Fruit fly (Drosophila melanogaster) whole organism, embryonic: ENCODE measurements around the gene mRpL4.

Source experiments
- Ada2b ChIP-seq: fragments of 200-800 bp; sonication (Bioruptor generic); IDR thresholded peaks from 2 replicates; pipeline ENCODE4 v1.3.6; 2022; ENCODE audit warnings: missing biosample characterization, missing genetic modification characterization
- BEAF-32 ChIP-seq: fragments of 200-800 bp; sonication (Bioruptor generic); optimal IDR thresholded peaks from 3 replicates; lab custom pipeline; 2017; ENCODE audit warnings: missing biosample characterization, missing genetic modification characterization, mild to moderate bottlenecking, moderate library complexity, missing genetic modification reagents
- CG10654 ChIP-seq: fragments of 200-800 bp; sonication (Bioruptor generic); optimal IDR thresholded peaks from 2 replicates; lab custom pipeline; 2016; ENCODE audit warnings: missing biosample characterization, missing genetic modification characterization
- CG12155 ChIP-seq: fragments of 200-800 bp; sonication (Bioruptor generic); optimal IDR thresholded peaks from 3 replicates; lab custom pipeline; 2016; ENCODE audit warnings: missing biosample characterization, missing genetic modification characterization
- CG13894 ChIP-seq: fragments of 200-800 bp; sonication (Bioruptor generic); optimal IDR thresholded peaks from 3 replicates; lab custom pipeline; 2018; ENCODE audit warnings: missing biosample characterization, mild to moderate bottlenecking, missing genetic modification characterization, moderate library complexity
- CG15073 ChIP-seq: fragments of 200-800 bp; sonication (Bioruptor generic); optimal IDR thresholded peaks from 2 replicates; lab custom pipeline; 2016; ENCODE audit warnings: missing biosample characterization, missing genetic modification characterization
- CG16813 ChIP-seq: fragments of 200-800 bp; sonication (Bioruptor generic); IDR thresholded peaks from 3 replicates; pipeline ENCODE4 v1.3.6; 2022; ENCODE audit warnings: missing biosample characterization, missing genetic modification characterization; ENCODE audit not compliant: partially characterized antibody
- CG17361 ChIP-seq: fragments of 200-800 bp; sonication (Bioruptor generic); IDR thresholded peaks from 3 replicates; pipeline ENCODE4 v1.3.6; 2022; ENCODE audit warnings: missing biosample characterization, missing genetic modification characterization
- CG18619 ChIP-seq: fragments of 200-800 bp; sonication (Bioruptor generic); optimal IDR thresholded peaks from 3 replicates; lab custom pipeline; 2017; ENCODE audit warnings: missing biosample characterization, mild to moderate bottlenecking, missing genetic modification characterization
- CG2116 ChIP-seq: fragments of 200-800 bp; sonication (Bioruptor generic); optimal IDR thresholded peaks from 3 replicates; lab custom pipeline; 2018; ENCODE audit warnings: missing biosample characterization, mild to moderate bottlenecking, missing genetic modification characterization
- CG2120 ChIP-seq: fragments of 200-800 bp; sonication (Bioruptor generic); optimal IDR thresholded peaks from 3 replicates; lab custom pipeline; 2016; ENCODE audit warnings: missing biosample characterization, missing genetic modification characterization
- CG2678 ChIP-seq: fragments of 200-800 bp; sonication (Bioruptor generic); optimal IDR thresholded peaks from 3 replicates; lab custom pipeline; 2019; ENCODE audit warnings: missing biosample characterization, mild to moderate bottlenecking, missing genetic modification characterization, moderate library complexity
- CG2712 ChIP-seq: fragments of 200-800 bp; optimal IDR thresholded peaks from 3 replicates; lab custom pipeline; 2019; ENCODE audit warnings: missing biosample characterization, mild to moderate bottlenecking, missing genetic modification characterization, moderate library complexity
- CG34376 ChIP-seq: fragments of 200-800 bp; sonication (Bioruptor generic); optimal IDR thresholded peaks from 2 replicates; lab custom pipeline; 2018; ENCODE audit warnings: missing biosample characterization, mild to moderate bottlenecking, missing genetic modification characterization
- CG5245 ChIP-seq: fragments of 200-800 bp; sonication (Bioruptor generic); optimal IDR thresholded peaks from 3 replicates; lab custom pipeline; 2016; ENCODE audit warnings: missing biosample characterization, missing genetic modification characterization
- CG8924 ChIP-seq: fragments of 200-800 bp; optimal IDR thresholded peaks from 3 replicates; lab custom pipeline; 2019; ENCODE audit warnings: missing biosample characterization, mild to moderate bottlenecking, missing genetic modification characterization, moderate library complexity
- CG9727 ChIP-seq: fragments of 200-800 bp; sonication (Bioruptor generic); optimal IDR thresholded peaks from 3 replicates; lab custom pipeline; 2017; ENCODE audit warnings: missing biosample characterization, mild to moderate bottlenecking, missing genetic modification characterization
- Dp ChIP-seq: fragments of 200-800 bp; sonication (Bioruptor generic); optimal IDR thresholded peaks from 2 replicates; lab custom pipeline; 2018; ENCODE audit warnings: missing biosample characterization, mild to moderate bottlenecking, missing genetic modification characterization, moderate library complexity
- Ets65A ChIP-seq: fragments of 200-800 bp; sonication (Bioruptor generic); peaks from one replicate; lab custom pipeline; 2016; ENCODE audit warnings: missing biosample characterization, missing genetic modification characterization
- Hr3 ChIP-seq: fragments of 200-800 bp; sonication (Bioruptor generic); optimal IDR thresholded peaks from 3 replicates; lab custom pipeline; 2016; ENCODE audit warnings: missing biosample characterization, missing genetic modification characterization
- Hsf ChIP-seq: fragments of 200-800 bp; sonication (Bioruptor generic); optimal IDR thresholded peaks from 3 replicates; lab custom pipeline; 2016; ENCODE audit warnings: missing biosample characterization, missing genetic modification characterization
- Lhr ChIP-seq: fragments of 200-800 bp; sonication (Bioruptor generic); optimal IDR thresholded peaks from 3 replicates; lab custom pipeline; 2017; ENCODE audit warnings: mild to moderate bottlenecking, missing biosample characterization, missing genetic modification reagents, missing genetic modification characterization
- MESR4 ChIP-seq: fragments of 200-800 bp; sonication (Bioruptor generic); optimal IDR thresholded peaks from 2 replicates; lab custom pipeline; 2018; ENCODE audit warnings: missing biosample characterization, mild to moderate bottlenecking, missing genetic modification characterization, moderate library complexity
- Mad ChIP-seq: fragments of 200-800 bp; sonication (Bioruptor generic); optimal IDR thresholded peaks from 2 replicates; lab custom pipeline; 2016; ENCODE audit warnings: missing biosample characterization, missing genetic modification characterization
- Max ChIP-seq: fragments of 200-800 bp; sonication (Bioruptor generic); optimal IDR thresholded peaks from 2 replicates; lab custom pipeline; 2016; ENCODE audit warnings: missing biosample characterization, mild to moderate bottlenecking, missing genetic modification characterization
- NC2β ChIP-seq: fragments of 200-800 bp; sonication (Bioruptor generic); optimal IDR thresholded peaks from 2 replicates; lab custom pipeline; 2016; ENCODE audit warnings: missing biosample characterization, missing genetic modification characterization
- Nf-YB ChIP-seq: fragments of 200-800 bp; sonication (Bioruptor generic); optimal IDR thresholded peaks from 3 replicates; lab custom pipeline; 2019; ENCODE audit warnings: missing biosample characterization, mild to moderate bottlenecking, missing genetic modification characterization, moderate library complexity
- Nf-YC ChIP-seq: fragments of 200-800 bp; optimal IDR thresholded peaks from 3 replicates; lab custom pipeline; 2019; ENCODE audit warnings: missing biosample characterization, mild to moderate bottlenecking, missing genetic modification characterization, moderate library complexity
- PHDP ChIP-seq: fragments of 200-800 bp; sonication (Bioruptor generic); optimal IDR thresholded peaks from 3 replicates; lab custom pipeline; 2018; ENCODE audit warnings: missing biosample characterization, mild to moderate bottlenecking, missing genetic modification characterization, moderate library complexity
- Pdp1 ChIP-seq, 2 experiments: fragments of 200-800 bp; sonication (Bioruptor generic); optimal IDR thresholded peaks; 3 replicates each; lab custom pipeline; 2016; ENCODE audit warnings: missing biosample characterization in 2 of 2, missing genetic modification characterization in 2 of 2, mild to moderate bottlenecking in 1 of 2, moderate library complexity in 1 of 2
- Sin3A ChIP-seq: fragments of >200 bp; optimal IDR thresholded peaks from 2 replicates; lab custom pipeline; 2018
- Six4 ChIP-seq: fragments of 200-800 bp; sonication (Bioruptor generic); optimal IDR thresholded peaks from 2 replicates; lab custom pipeline; 2016; ENCODE audit warnings: missing biosample characterization, missing genetic modification characterization
- Ssrp ChIP-seq: fragments of 200-800 bp; sonication (Bioruptor generic); optimal IDR thresholded peaks from 2 replicates; lab custom pipeline; 2018; ENCODE audit warnings: missing biosample characterization, mild to moderate bottlenecking, missing genetic modification characterization, moderate library complexity
- bbx ChIP-seq: fragments of 200-800 bp; sonication (Bioruptor generic); IDR thresholded peaks from 2 replicates; pipeline ENCODE4 v1.3.6; 2022; ENCODE audit warnings: missing biosample characterization, missing genetic modification characterization; ENCODE audit not compliant: partially characterized antibody
- br ChIP-seq: fragments of >200 bp; optimal IDR thresholded peaks from 2 replicates; lab custom pipeline; 2017
- corto ChIP-seq: fragments of 200-800 bp; sonication (Bioruptor generic); optimal IDR thresholded peaks from 2 replicates; lab custom pipeline; 2016; ENCODE audit warnings: missing biosample characterization, mild to moderate bottlenecking, missing genetic modification characterization, moderate library complexity
- crp ChIP-seq, 2 experiments: fragments of 200-800 bp; sonication (Bioruptor generic); optimal IDR thresholded peaks; 2 replicates in 1 of 2; 3 replicates in 1 of 2; lab custom pipeline; 2017; ENCODE audit warnings: missing biosample characterization in 2 of 2, missing genetic modification characterization in 2 of 2, mild to moderate bottlenecking in 1 of 2, moderate library complexity in 1 of 2
- dm ChIP-seq: fragments of 200-800 bp; sonication (Bioruptor generic); optimal IDR thresholded peaks from 3 replicates; lab custom pipeline; 2016; ENCODE audit warnings: missing biosample characterization, missing genetic modification characterization
- dpn ChIP-seq, 2 experiments: fragments of 200-800 bp; sonication (Bioruptor generic); optimal IDR thresholded peaks; 3 replicates each; lab custom pipeline; 2016; ENCODE audit warnings: missing biosample characterization in 2 of 2, missing genetic modification characterization in 2 of 2
- ftz-f1 ChIP-seq: fragments of 200-800 bp; sonication (Bioruptor generic); optimal IDR thresholded peaks from 2 replicates; lab custom pipeline; 2016; ENCODE audit warnings: missing biosample characterization, missing genetic modification characterization
- fu2 ChIP-seq: fragments of 200-800 bp; sonication (Bioruptor generic); optimal IDR thresholded peaks from 2 replicates; lab custom pipeline; 2016; ENCODE audit warnings: missing biosample characterization, missing genetic modification characterization
- gro ChIP-seq: fragments of 200-800 bp; sonication (Bioruptor generic); optimal IDR thresholded peaks from 2 replicates; lab custom pipeline; 2016; ENCODE audit warnings: missing biosample characterization, missing genetic modification characterization
- insv ChIP-seq, 2 experiments: fragments of 200-800 bp; sonication (Bioruptor generic); optimal IDR thresholded peaks; 3 replicates each; lab custom pipeline; 2016 to 2018; ENCODE audit warnings: missing biosample characterization in 2 of 2, missing genetic modification characterization in 2 of 2
- nerfin-2 ChIP-seq: fragments of 200-800 bp; sonication (Bioruptor generic); IDR thresholded peaks from 2 replicates; pipeline ENCODE4 v1.3.6; 2022; ENCODE audit warnings: missing biosample characterization, missing genetic modification characterization; ENCODE audit not compliant: partially characterized antibody
- pzg ChIP-seq: fragments of 200-800 bp; sonication (Bioruptor generic); optimal IDR thresholded peaks from 3 replicates; lab custom pipeline; 2018; ENCODE audit warnings: missing biosample characterization, mild to moderate bottlenecking, missing genetic modification characterization, moderate library complexity
- sug ChIP-seq: fragments of 200-800 bp; optimal IDR thresholded peaks from 2 replicates; lab custom pipeline; 2019; ENCODE audit warnings: missing biosample characterization, mild to moderate bottlenecking, missing genetic modification characterization, moderate library complexity
- tin ChIP-seq: fragments of 200-800 bp; sonication (Bioruptor generic); optimal IDR thresholded peaks from 3 replicates; lab custom pipeline; 2016; ENCODE audit warnings: missing biosample characterization, missing genetic modification characterization
- twi ChIP-seq: fragments of 200-800 bp; optimal IDR thresholded peaks from 2 replicates; lab custom pipeline; 2019; ENCODE audit warnings: missing biosample characterization, mild to moderate bottlenecking, missing genetic modification characterization, moderate library complexity
- unc-4 ChIP-seq: fragments of 200-800 bp; sonication (Bioruptor generic); IDR thresholded peaks from 2 replicates; pipeline ENCODE4 v1.3.6; 2022; ENCODE audit warnings: missing biosample characterization, missing genetic modification characterization; ENCODE audit not compliant: partially characterized antibody
- zen ChIP-seq: fragments of 200-800 bp; sonication (Bioruptor generic); optimal IDR thresholded peaks from 3 replicates; lab custom pipeline; 2018; ENCODE audit warnings: missing biosample characterization, mild to moderate bottlenecking, missing genetic modification characterization, moderate library complexity

The mRpL4 gene

dm6 chr2L:16310648-16311047 is 18.3 kb downstream of the mRpL4 start, which contains the start of the genes cni and fzy (continued):
- TF ChIP-seq CG13894 (no peak), NC2β (GFP tag; lab: Kevin White, UChicago) (no peak), CG10654 (GFP tag; lab: Kevin White, UChicago) (peak; percentile 6), pzg (GFP tag; lab: Kevin White, UChicago) (peak; percentile 92), CG15073 (GFP tag; lab: Kevin White, UChicago) (no peak), CG12155 (GFP tag; lab: Kevin White, UChicago) (peak; percentile 37), Max (peak; percentile 66), Dp (GFP tag; lab: Kevin White, UChicago) (peak; percentile 88), Ssrp (tag; lab: Kevin White, UChicago) (peak; percentile 3), Six4 (GFP tag; lab: Kevin White, UChicago) (peak; percentile 8), Ada2b (GFP tag; lab: Robert Waterston, UW) (0 out of 2 replicates have a peak, but pooled peaks have one; percentile 16), Nf-YC (peak; percentile 37), Hr3 (GFP tag; lab: Kevin White, UChicago) (peak; percentile 27), CG2116 (GFP tag; lab: Kevin White, UChicago) (peak; percentile 88), gro (GFP tag; lab: Kevin White, UChicago) (no peak), CG18619 (GFP tag; lab: Kevin White, UChicago) (no peak), sug (tag; lab: Kevin White, UChicago) (peak; percentile 32), CG8924 (tag; lab: Kevin White, UChicago) (peak; percentile 35), dm (GFP tag; lab: Kevin White, UChicago) (no peak), fu2 (GFP tag; lab: Kevin White, UChicago) (peak; percentile 9), corto (GFP tag; lab: Kevin White, UChicago) (peak; percentile 51), MESR4 (GFP tag; lab: Kevin White, UChicago) (peak; percentile 21), unc-4 (GFP tag; lab: Robert Waterston, UW) (peak; percentile 37; the same call in 1 of the 2 replicates), PHDP (tag; lab: Kevin White, UChicago) (peak; percentile 8), BEAF-32 (GFP tag; lab: Kevin White, UChicago) (peak; percentile 62), CG16813 (GFP tag; lab: Robert Waterston, UW) (peak; percentile 43; the same call in 1 of the 3 replicates), Hsf (GFP tag; lab: Kevin White, UChicago) (peak; percentile 48), Nf-YB (GFP tag; lab: Kevin White, UChicago) (peak; percentile 7), crp (GFP tag; optimal IDR thresholded peaks at IDR 0.05; lab: Kevin White, UChicago) (peak; percentile 89 to 97), bbx (GFP tag; lab: Robert Waterston, UW) (0 out of 2 replicates have a peak, but pooled peaks have one; percentile 10), insv (GFP tag; optimal IDR thresholded peaks at IDR 0.05; lab: Kevin White, UChicago) (peak in 1 of 2 experiments; percentile 28), CG2678 (tag; lab: Kevin White, UChicago) (peak; percentile 23), CG2712 (peak; percentile 63), CG9727 (GFP tag; lab: Kevin White, UChicago) (peak; percentile 44), CG34376 (GFP tag; lab: Kevin White, UChicago) (peak; percentile 16), twi (tag; lab: Kevin White, UChicago) (peak; percentile 12), nerfin-2 (no peak), Lhr (GFP tag; lab: Kevin White, UChicago) (peak; percentile 59), zen (tag; lab: Kevin White, UChicago) (peak; percentile 66), ftz-f1 (peak; percentile 93), dpn (GFP tag; optimal IDR thresholded peaks at IDR 0.05; lab: Kevin White, UChicago) (peak in 1 of 2 experiments; percentile 48), Mad (GFP tag; lab: Kevin White, UChicago) (peak; percentile 9), Pdp1 (GFP tag; optimal IDR thresholded peaks at IDR 0.05; lab: Kevin White, UChicago) (peak; percentile 1 to 29), CG2120 (peak; percentile 42), Sin3A (lab: Kevin White, UChicago) (peak; percentile 86), br (lab: Kevin White, UChicago) (no peak), Ets65A (GFP tag; lab: Kevin White, UChicago) (peak; percentile 82), tin (GFP tag; lab: Kevin White, UChicago) (peak; percentile 31), CG5245 (GFP tag; lab: Kevin White, UChicago) (peak; percentile 15), CG17361 (GFP tag; lab: Robert Waterston, UW) (peak; percentile 38; the same call in 1 of the 3 replicates)
